Worm (Caenorhabditis elegans) whole organism, L2 larva: ENCODE results near the gene mrpl-35.
A peak's percentile ranks its signal among the peaks of the same experiment; 100 is the strongest.

Experiments used
- C34F6.9 ChIP-seq: fragments of 150-350 bp; optimal IDR thresholded peaks from 2 replicates; lab custom pipeline; 2014; ENCODE audit warnings: missing biosample characterization, missing genetic modification characterization
- F13H6.1 ChIP-seq: sonication (generic microtip); optimal IDR thresholded peaks from 2 replicates; lab custom pipeline; 2016; ENCODE audit warnings: missing genetic modification characterization, missing compliant biosample characterization
- ZK546.5 ChIP-seq: sonication (generic microtip); optimal IDR thresholded peaks from 2 replicates; lab custom pipeline; 2017; ENCODE audit warnings: missing biosample characterization, missing genetic modification characterization
- alr-1 ChIP-seq: fragments of 150-350 bp; optimal IDR thresholded peaks from 2 replicates; lab custom pipeline; 2014; ENCODE audit warnings: missing biosample characterization, missing genetic modification characterization
- aly-2 ChIP-seq: fragments of 150-350 bp; optimal IDR thresholded peaks from 2 replicates; lab custom pipeline; 2014; ENCODE audit warnings: missing biosample characterization, missing genetic modification characterization
- blmp-1 ChIP-seq: sonication (generic microtip); optimal IDR thresholded peaks from 2 replicates; lab custom pipeline; 2017; ENCODE audit warnings: missing genetic modification characterization, mild to moderate bottlenecking, missing compliant biosample characterization, antibody characterized with exemption, moderate library complexity; ENCODE audit not compliant: insufficient read depth
- ceh-82 ChIP-seq: fragments of 150-350 bp; optimal IDR thresholded peaks from 2 replicates; lab custom pipeline; 2014; ENCODE audit warnings: missing biosample characterization, missing genetic modification characterization
- crh-2 ChIP-seq: sonication (generic microtip); optimal IDR thresholded peaks from 2 replicates; lab custom pipeline; 2017; ENCODE audit warnings: missing biosample characterization, missing genetic modification characterization
- elt-1 ChIP-seq: fragments of 150-350 bp; optimal IDR thresholded peaks from 2 replicates; lab custom pipeline; 2014; ENCODE audit warnings: missing biosample characterization, missing genetic modification characterization
- fos-1 ChIP-seq: fragments of 150-350 bp; optimal IDR thresholded peaks from 2 replicates; lab custom pipeline; 2014; ENCODE audit warnings: missing biosample characterization, missing genetic modification characterization
- gmeb-1 ChIP-seq: fragments of 150-350 bp; optimal IDR thresholded peaks from 2 replicates; lab custom pipeline; 2014; ENCODE audit warnings: missing biosample characterization, missing genetic modification characterization
- lin-39 ChIP-seq: fragments of 150-350 bp; optimal IDR thresholded peaks from 2 replicates; lab custom pipeline; 2014; ENCODE audit warnings: missing biosample characterization, missing genetic modification reagents, missing genetic modification characterization
- lsy-2 ChIP-seq, 2 experiments: fragments of 150-350 bp in 1 of 2; sonication (generic microtip) in 1 of 2; optimal IDR thresholded peaks; 2 replicates each; lab custom pipeline; 2014 to 2017; ENCODE audit warnings: missing biosample characterization in 2 of 2, missing genetic modification characterization in 2 of 2
- mdl-1 ChIP-seq, 2 experiments: fragments of 150-350 bp in 1 of 2; sonication (generic microtip) in 1 of 2; optimal IDR thresholded peaks; 2 replicates each; lab custom pipeline; 2017; ENCODE audit warnings: missing biosample characterization in 2 of 2, missing genetic modification characterization in 2 of 2
- nhr-12 ChIP-seq: fragments of 150-350 bp; optimal IDR thresholded peaks from 2 replicates; lab custom pipeline; 2014; ENCODE audit warnings: missing biosample characterization, missing genetic modification characterization
- nhr-129 ChIP-seq: fragments of 150-350 bp; optimal IDR thresholded peaks from 2 replicates; lab custom pipeline; 2014; ENCODE audit warnings: missing biosample characterization, missing genetic modification characterization
- nhr-25 ChIP-seq: fragments of 150-350 bp; sonication (generic microtip); optimal IDR thresholded peaks from 3 replicates; lab custom pipeline; 2014; ENCODE audit warnings: missing biosample characterization, missing genetic modification characterization
- nhr-6 ChIP-seq: fragments of 150-350 bp; optimal IDR thresholded peaks from 2 replicates; lab custom pipeline; 2014; ENCODE audit warnings: missing biosample characterization, missing genetic modification characterization
- peb-1 ChIP-seq: fragments of 150-350 bp; optimal IDR thresholded peaks from 2 replicates; lab custom pipeline; 2014; ENCODE audit warnings: missing biosample characterization, missing genetic modification characterization
- sem-4 ChIP-seq: fragments of 150-350 bp; optimal IDR thresholded peaks from 2 replicates; lab custom pipeline; 2014; ENCODE audit warnings: missing biosample characterization, missing genetic modification reagents, missing genetic modification characterization
- skn-1 ChIP-seq: sonication (generic microtip); optimal IDR thresholded peaks from 2 replicates; lab custom pipeline; 2017; ENCODE audit warnings: missing biosample characterization, missing genetic modification characterization
- sma-3 ChIP-seq: sonication (generic microtip); optimal IDR thresholded peaks from 2 replicates; lab custom pipeline; 2016; ENCODE audit warnings: missing genetic modification reagents, missing genetic modification characterization, missing compliant biosample characterization
- sma-9 ChIP-seq, 2 experiments: fragments of 150-350 bp in 1 of 2; sonication (generic microtip) in 1 of 2; optimal IDR thresholded peaks; 2 replicates each; lab custom pipeline; 2014 to 2016; ENCODE audit warnings: missing genetic modification characterization in 2 of 2, mild to moderate bottlenecking in 1 of 2, missing biosample characterization in 1 of 2, missing compliant biosample characterization in 1 of 2, missing genetic modification reagents in 1 of 2, moderate library complexity in 1 of 2
- unc-39 ChIP-seq: fragments of 150-350 bp; optimal IDR thresholded peaks from 2 replicates; lab custom pipeline; 2014; ENCODE audit warnings: missing biosample characterization, missing genetic modification characterization
- unc-55 ChIP-seq: fragments of 150-350 bp; sonication (generic microtip); optimal IDR thresholded peaks from 3 replicates; lab custom pipeline; 2014; ENCODE audit warnings: missing biosample characterization, missing genetic modification reagents, missing genetic modification characterization
- unc-62 ChIP-seq: fragments of 150-350 bp; optimal IDR thresholded peaks from 2 replicates; lab custom pipeline; 2014; ENCODE audit warnings: missing biosample characterization, missing genetic modification reagents, missing genetic modification characterization
- ztf-1 ChIP-seq: fragments of 200-800 bp; sonication (Bioruptor generic); conservative IDR thresholded peaks from 2 replicates; pipeline ENCODE4 v1.3.6; 2022; ENCODE audit warnings: missing genetic modification characterization, missing compliant biosample characterization

The mrpl-35 gene

ce11 chrIII:3548017-3548416 lies 38.0 kb downstream of the mrpl-35 start, which contains the start of gene C54C6.11:
Gene C54C6.11 (plus strand): TSS chrIII:3548317.
- TF ChIP-seq elt-1 (tag; lab: Kevin White, UChicago) (no peak), sma-9 (GFP tag; optimal IDR thresholded peaks at IDR 0.05; lab: Kevin White, UChicago) (no peak), sma-9 (tag; optimal IDR thresholded peaks at IDR 0.05; lab: Kevin White, UChicago) (no peak), unc-62 (GFP tag; lab: Kevin White, UChicago) (no peak), lin-39 (tag; lab: Kevin White, UChicago) (no peak), nhr-6 (no peak), ceh-82 (no peak), blmp-1 (tag; lab: Kevin White, UChicago) (no peak), nhr-129 (tag; lab: Kevin White, UChicago) (no peak), fos-1 (no peak), gmeb-1 (tag; lab: Kevin White, UChicago) (no peak), C34F6.9 (tag; lab: Kevin White, UChicago) (no peak), ZK546.5 (tag; lab: Kevin White, UChicago) (no peak), skn-1 (tag; lab: Kevin White, UChicago) (no peak), nhr-12 (tag; lab: Kevin White, UChicago) (no peak)
- TF ChIP-seq, all 48 proteins: peak for 0

ce11 chrIII:3549750-3550149 lies 39.7 kb downstream of the mrpl-35 start, which contains the start of gene C54C6.5:
Gene C54C6.5 (minus strand): TSS chrIII:3549850.
- TF ChIP-seq ZK546.5 (tag; lab: Kevin White, UChicago), result no peak
- TF ChIP-seq unc-39 (tag; lab: Kevin White, UChicago), result no peak
- TF ChIP-seq gmeb-1 (tag; lab: Kevin White, UChicago), result no peak

- TF ChIP-seq mdl-1 (tag; optimal IDR thresholded peaks at IDR 0.05; lab: Kevin White, UChicago) (no peak), lsy-2 (tag; optimal IDR thresholded peaks at IDR 0.05; lab: Kevin White, UChicago) (no peak), ZK546.5 (tag; lab: Kevin White, UChicago) (no peak), fos-1 (no peak), peb-1 (no peak), blmp-1 (tag; lab: Kevin White, UChicago) (no peak), sma-3 (GFP tag; lab: Kevin White, UChicago) (no peak), C34F6.9 (tag; lab: Kevin White, UChicago) (no peak), aly-2 (tag; lab: Kevin White, UChicago) (no peak), unc-39 (tag; lab: Kevin White, UChicago) (no peak)
Observed at ce11 chrIII:3550364-3550763, 40.3 kb downstream of the mrpl-35 start.

DNA sequence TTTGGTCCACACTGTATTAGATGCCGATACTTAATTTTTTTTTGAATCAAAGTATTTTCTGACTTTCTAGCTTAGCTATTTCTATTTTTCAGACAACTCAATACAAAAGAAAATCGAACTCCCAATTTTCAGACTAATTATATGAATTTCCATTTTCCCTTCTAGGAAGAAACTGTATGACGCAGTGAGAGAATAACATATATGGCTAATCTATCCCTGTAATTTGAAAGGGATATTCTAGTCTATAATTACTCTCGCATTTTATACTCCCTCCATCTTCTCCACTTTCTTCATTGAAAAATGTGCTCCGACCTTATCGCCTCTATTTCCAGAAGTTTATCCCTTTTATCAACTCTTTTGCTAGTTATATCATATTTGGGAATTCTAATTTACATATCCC lies 43.3 kb downstream of the mrpl-35 start, which contains the start of gene C54C6.4:
TSS of gene C54C6.4 (plus strand) at position 301 of the 400 bp plus-strand sequence.
- no peak for TF ChIP-seq ztf-1
- no peak for TF ChIP-seq fos-1
- no peak for TF ChIP-seq ceh-82
- TF ChIP-seq ZK546.5 (tag; lab: Kevin White, UChicago), result no peak
- TF ChIP-seq alr-1 (tag; lab: Kevin White, UChicago), result no peak
- no peak for TF ChIP-seq nhr-25 (tag; lab: Kevin White, UChicago)

DNA sequence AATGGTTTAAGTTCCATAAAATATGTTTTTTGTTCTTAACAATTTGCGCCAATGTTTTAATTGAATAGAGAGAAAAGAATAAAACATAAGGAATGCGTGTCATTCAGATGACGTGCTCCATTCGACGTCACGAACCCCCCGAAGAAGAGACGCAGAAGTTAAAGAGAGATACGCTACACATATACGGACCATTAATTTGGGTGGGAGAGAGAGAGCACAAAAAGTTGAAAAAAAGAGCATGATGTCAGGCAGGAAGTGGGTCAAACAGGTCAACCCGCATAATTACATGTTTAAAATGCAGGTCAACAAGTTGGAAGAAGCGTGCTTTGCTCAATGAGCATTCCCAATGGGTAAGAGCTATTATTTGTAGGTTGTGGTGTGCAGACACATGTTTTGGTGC lies 50.2 kb downstream of the mrpl-35 start:
- no peak for TF ChIP-seq unc-55 (GFP tag; lab: Kevin White, UChicago)
- TF ChIP-seq alr-1 (tag; lab: Kevin White, UChicago), result no peak
- TF ChIP-seq crh-2 (tag; lab: Kevin White, UChicago), result peak; percentile 66
- no peak for TF ChIP-seq gmeb-1 (tag; lab: Kevin White, UChicago)
- TF ChIP-seq nhr-129 (tag; lab: Kevin White, UChicago), result peak; percentile 7
- TF ChIP-seq C34F6.9 (tag; lab: Kevin White, UChicago), result peak; percentile 7
- TF ChIP-seq sma-9 (GFP tag; optimal IDR thresholded peaks at IDR 0.05; lab: Kevin White, UChicago), result peak; percentile 61
- TF ChIP-seq sma-9 (tag; optimal IDR thresholded peaks at IDR 0.05; lab: Kevin White, UChicago), result no peak
- TF ChIP-seq sem-4 (tag; lab: Kevin White, UChicago), result peak; percentile 2
- peak in 1 of 2 experiments; percentile 15 for TF ChIP-seq mdl-1 (tag; optimal IDR thresholded peaks at IDR 0.05; lab: Kevin White, UChicago)
- peak; percentile 39 for TF ChIP-seq F13H6.1 (tag; lab: Kevin White, UChicago)
- peak in 1 of 2 experiments; percentile 32 for TF ChIP-seq lsy-2 (tag; optimal IDR thresholded peaks at IDR 0.05; lab: Kevin White, UChicago)
